Worm (Caenorhabditis elegans) whole organism, mixed stage, embryonic: Measurements from ENCODE around the gene W06F12.2.

Source experiments
- ces-1 ChIP-seq: fragments of 150-350 bp; optimal IDR thresholded peaks from 2 replicates; lab custom pipeline; 2014; ENCODE audit warnings: missing biosample characterization, missing genetic modification reagents, missing genetic modification characterization
- flh-1 ChIP-seq: fragments of 200-800 bp; sonication (Bioruptor generic); optimal IDR thresholded peaks from 2 replicates; lab custom pipeline; 2018; ENCODE audit warnings: mild to moderate bottlenecking, missing genetic modification characterization, moderate library complexity, missing compliant biosample characterization
- lsy-2 ChIP-seq: fragments of 150-350 bp; optimal IDR thresholded peaks from 2 replicates; lab custom pipeline; 2014; ENCODE audit warnings: missing biosample characterization, missing genetic modification characterization
- nhr-12 ChIP-seq: fragments of 150-350 bp; optimal IDR thresholded peaks from 2 replicates; lab custom pipeline; 2014; ENCODE audit warnings: missing biosample characterization, missing genetic modification characterization
- snpc-4 ChIP-seq: fragments of 150-350 bp; optimal IDR thresholded peaks from 2 replicates; lab custom pipeline; 2014; ENCODE audit warnings: missing biosample characterization, missing genetic modification characterization
- unc-62 ChIP-seq: fragments of 150-350 bp; optimal IDR thresholded peaks from 2 replicates; lab custom pipeline; 2014; ENCODE audit warnings: missing biosample characterization, missing genetic modification reagents, missing genetic modification characterization

DNA sequence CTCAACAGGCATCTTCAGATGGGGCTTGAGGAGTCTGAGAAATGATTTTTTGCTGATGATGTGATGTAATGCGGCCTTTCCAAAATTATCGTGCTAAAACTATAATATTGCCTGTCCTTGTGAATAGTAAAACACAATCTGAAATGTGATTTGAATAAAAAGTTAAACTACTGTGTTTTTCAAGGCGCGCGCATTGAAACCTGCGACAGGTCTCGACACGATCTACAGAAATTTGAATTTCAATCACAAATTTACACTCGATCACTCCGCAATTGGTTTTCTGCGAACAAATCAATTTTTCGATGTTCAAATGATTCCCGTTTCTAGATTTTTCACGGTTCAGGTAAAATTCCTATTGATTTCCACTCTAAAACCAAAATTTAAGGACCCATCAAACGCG, 24.2 kb upstream of the W06F12.2 start, which contains the start of gene toca-2:
- no peak for TF ChIP-seq flh-1
- TF ChIP-seq nhr-12 (tag; lab: Kevin White, UChicago), result no peak
- TF ChIP-seq unc-62 (GFP tag; lab: Kevin White, UChicago), result no peak
- no peak for TF ChIP-seq snpc-4 (tag; lab: Kevin White, UChicago)
- TF ChIP-seq lsy-2 (tag; lab: Kevin White, UChicago), result no peak
- no peak for TF ChIP-seq ces-1
